Worm (Caenorhabditis elegans) whole organism, L4 larva: Measurements from ENCODE around the gene mlt-11.

ENCODE experiments used
- F26F4.8 ChIP-seq: fragments of 200-800 bp; sonication (Bioruptor generic); conservative IDR thresholded peaks from 2 replicates; pipeline ENCODE4 v1.3.6; 2022; ENCODE audit warnings: missing genetic modification characterization, missing compliant biosample characterization
- ama-1 ChIP-seq: fragments of 150-350 bp; optimal IDR thresholded peaks from 2 replicates; lab custom pipeline; 2014; ENCODE audit warnings: inconsistent platforms, mixed read lengths
- hlh-30 ChIP-seq: sonication (generic microtip); optimal IDR thresholded peaks from 2 replicates; lab custom pipeline; 2017; ENCODE audit warnings: antibody characterized with exemption, mild to moderate bottlenecking, missing genetic modification characterization, missing compliant biosample characterization; ENCODE audit not compliant: insufficient read depth
- lin-13 ChIP-seq: fragments of 150-350 bp; optimal IDR thresholded peaks from 2 replicates; lab custom pipeline; 2014; ENCODE audit warnings: missing biosample characterization, missing genetic modification reagents, missing genetic modification characterization
- nhr-237 ChIP-seq: sonication (generic microtip); optimal IDR thresholded peaks from 2 replicates; lab custom pipeline; 2017; ENCODE audit warnings: missing biosample characterization, missing genetic modification characterization
- nhr-28 ChIP-seq: fragments of 150-350 bp; optimal IDR thresholded peaks from 2 replicates; lab custom pipeline; 2014; ENCODE audit warnings: missing biosample characterization, missing genetic modification characterization
- tag-97 ChIP-seq: fragments of 200-800 bp; sonication (Bioruptor generic); IDR thresholded peaks from 2 replicates; pipeline ENCODE4 v1.3.6; 2022; ENCODE audit warnings: missing genetic modification characterization, missing compliant biosample characterization
- unc-62 ChIP-seq, 3 experiments: fragments of 150-350 bp in 1 of 3; sonication (generic microtip); optimal IDR thresholded peaks in 2 of 3; peaks in 1 of 3; 1 replicate in 1 of 3; 2 replicates in 2 of 3; lab custom pipeline; 2014 to 2017; ENCODE audit warnings: missing biosample characterization in 3 of 3, missing genetic modification characterization in 3 of 3, missing genetic modification reagents in 3 of 3, missing genotype in 1 of 3

DNA sequence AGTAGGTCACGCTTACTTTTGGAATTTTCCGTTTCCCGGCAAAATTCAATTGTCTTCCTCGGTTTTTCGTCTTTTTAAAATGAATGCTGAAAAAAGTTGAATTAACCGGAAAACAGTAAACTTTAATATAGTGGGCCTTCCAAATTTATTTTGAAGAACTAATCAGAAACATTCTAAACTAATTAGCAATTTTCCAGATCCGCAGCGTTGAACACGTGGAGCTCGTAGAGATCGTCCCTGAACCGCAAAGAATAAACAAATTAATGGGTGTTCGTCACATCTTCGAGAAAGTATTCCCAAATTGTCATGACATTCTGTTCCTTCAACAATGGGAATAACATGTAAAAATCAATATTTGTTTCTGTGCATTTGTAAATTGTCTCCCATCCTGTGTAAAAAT is 49.3 kb downstream of the mlt-11 start:
- TF ChIP-seq hlh-30 (tag; lab: Kevin White, UChicago) (no peak), nhr-237 (no peak), ama-1 (no peak), F26F4.8 (GFP tag; lab: Robert Waterston, UW) (no peak), nhr-28 (tag; lab: Kevin White, UChicago) (no peak), tag-97 (GFP tag; lab: Robert Waterston, UW) (no peak), unc-62 (GFP tag; optimal IDR thresholded peaks at IDR 0.05 in 1 of 2; lab: Kevin White, UChicago) (no peak), unc-62 (tag; optimal IDR thresholded peaks at IDR 0.05; lab: Kevin White, UChicago) (no peak), lin-13 (no peak)
